Worm (Caenorhabditis elegans) whole organism, early embryonic: ENCODE measurements around the gene Y62E10A.3.

Experiments
- B0310.2 ChIP-seq: sonication (generic microtip); optimal IDR thresholded peaks from 2 replicates; lab custom pipeline; 2016; ENCODE audit warnings: mild to moderate bottlenecking, missing genetic modification characterization, missing compliant biosample characterization
- F13C5.2 ChIP-seq: sonication (generic microtip); optimal IDR thresholded peaks from 2 replicates; lab custom pipeline; 2017; ENCODE audit warnings: mild to moderate bottlenecking, missing genetic modification characterization, inconsistent platforms, missing compliant biosample characterization
- ama-1 ChIP-seq: fragments of 150-350 bp; optimal IDR thresholded peaks from 2 replicates; lab custom pipeline; 2014
- ceh-36 ChIP-seq: sonication (generic microtip); optimal IDR thresholded peaks from 2 replicates; lab custom pipeline; 2016; ENCODE audit warnings: missing genetic modification characterization, inconsistent platforms, missing compliant biosample characterization
- ets-7 ChIP-seq: sonication (generic microtip); optimal IDR thresholded peaks from 2 replicates; lab custom pipeline; 2016; ENCODE audit warnings: missing genotype, missing genetic modification characterization, missing compliant biosample characterization
- flt-1 ChIP-seq: fragments of 200-800 bp; sonication (Bioruptor generic); IDR thresholded peaks from 2 replicates; pipeline ENCODE4 v1.3.6; 2022; ENCODE audit warnings: missing genetic modification characterization, missing compliant biosample characterization
- scrt-1 ChIP-seq: fragments of 200-800 bp; sonication (Bioruptor generic); IDR thresholded peaks from 2 replicates; pipeline ENCODE4 v1.3.6; 2022; ENCODE audit warnings: missing genetic modification characterization, missing compliant biosample characterization
- sea-1 ChIP-seq: fragments of 200-800 bp; sonication (Bioruptor generic); conservative IDR thresholded peaks from 2 replicates; pipeline ENCODE4 v1.3.6; 2022; ENCODE audit warnings: missing genetic modification characterization, missing compliant biosample characterization
- tbx-11 ChIP-seq: fragments of 200-800 bp; sonication (Bioruptor generic); IDR thresholded peaks from 2 replicates; pipeline ENCODE4 v1.3.6; 2022; ENCODE audit warnings: missing genetic modification characterization, missing compliant biosample characterization
- tbx-37 ChIP-seq: fragments of 200-800 bp; sonication (Bioruptor generic); conservative IDR thresholded peaks from 2 replicates; pipeline ENCODE4 v1.3.6; 2022; ENCODE audit warnings: missing genetic modification reagents, missing genetic modification characterization, missing compliant biosample characterization

ce11 chrIV:13346078-13346477, 14.0 kb downstream of the Y62E10A.3 start:
- TF ChIP-seq ama-1 (lab: Kevin White, UChicago) (no peak), F13C5.2 (tag; lab: Kevin White, UChicago) (no peak), tbx-11 (GFP tag; lab: Robert Waterston, UW) (no peak), flt-1 (GFP tag; lab: Robert Waterston, UW) (no peak), B0310.2 (tag; lab: Kevin White, UChicago) (no peak), tbx-37 (GFP tag; lab: Robert Waterston, UW) (no peak), ceh-36 (tag; lab: Kevin White, UChicago) (no peak), ets-7 (tag; lab: Kevin White, UChicago) (no peak), scrt-1 (GFP tag; lab: Robert Waterston, UW) (no peak), sea-1 (no peak)
